Fruit fly (Drosophila melanogaster) whole organism, embryonic: ENCODE data around the gene CG9992.

Source experiments
- ATbp ChIP-seq: fragments of 200-800 bp; sonication (Bioruptor generic); optimal IDR thresholded peaks from 2 replicates; lab custom pipeline; 2017; ENCODE audit warnings: missing biosample characterization, mild to moderate bottlenecking, missing genetic modification characterization, missing genetic modification reagents
- Atf3 ChIP-seq: fragments of 200-800 bp; sonication (Bioruptor generic); optimal IDR thresholded peaks from 3 replicates; lab custom pipeline; 2016; ENCODE audit warnings: missing biosample characterization, missing genetic modification characterization
- CG11504 ChIP-seq: fragments of 200-800 bp; sonication (Bioruptor generic); optimal IDR thresholded peaks from 3 replicates; lab custom pipeline; 2019; ENCODE audit warnings: missing biosample characterization, mild to moderate bottlenecking, missing genetic modification characterization, moderate library complexity
- CG12155 ChIP-seq: fragments of 200-800 bp; sonication (Bioruptor generic); optimal IDR thresholded peaks from 3 replicates; lab custom pipeline; 2016; ENCODE audit warnings: missing biosample characterization, missing genetic modification characterization
- CG12236 ChIP-seq: fragments of 200-800 bp; sonication (Bioruptor generic); optimal IDR thresholded peaks from 2 replicates; lab custom pipeline; 2016; ENCODE audit warnings: missing biosample characterization, missing genetic modification characterization
- CG15269 ChIP-seq: fragments of 200-800 bp; sonication (Bioruptor generic); optimal IDR thresholded peaks from 2 replicates; lab custom pipeline; 2018; ENCODE audit warnings: missing biosample characterization, mild to moderate bottlenecking, missing genetic modification characterization, moderate library complexity
- CG15479 ChIP-seq: fragments of 200-800 bp; sonication (Bioruptor generic); optimal IDR thresholded peaks from 3 replicates; lab custom pipeline; 2019; ENCODE audit warnings: missing biosample characterization, mild to moderate bottlenecking, missing genetic modification characterization, moderate library complexity
- CG1602 ChIP-seq: fragments of 200-800 bp; sonication (Bioruptor generic); optimal IDR thresholded peaks from 3 replicates; lab custom pipeline; 2016; ENCODE audit warnings: missing biosample characterization, missing genetic modification characterization
- CG18476 ChIP-seq: fragments of 200-800 bp; sonication (Bioruptor generic); optimal IDR thresholded peaks from 2 replicates; lab custom pipeline; 2016; ENCODE audit warnings: missing biosample characterization, mild to moderate bottlenecking, missing genetic modification characterization
- CG2875 ChIP-seq: fragments of 200-800 bp; sonication (Bioruptor generic); optimal IDR thresholded peaks from 2 replicates; lab custom pipeline; 2017; ENCODE audit warnings: missing biosample characterization, mild to moderate bottlenecking, missing genetic modification characterization, missing genetic modification reagents
- CG30403 ChIP-seq: fragments of 200-800 bp; sonication (Bioruptor generic); optimal IDR thresholded peaks from 3 replicates; lab custom pipeline; 2016; ENCODE audit warnings: missing biosample characterization, missing genetic modification characterization
- CG31365 ChIP-seq: fragments of 200-800 bp; sonication (Bioruptor generic); optimal IDR thresholded peaks from 2 replicates; lab custom pipeline; 2018; ENCODE audit warnings: missing biosample characterization, mild to moderate bottlenecking, missing genetic modification characterization
- CG3163 ChIP-seq: fragments of 200-800 bp; sonication (Bioruptor generic); optimal IDR thresholded peaks from 3 replicates; lab custom pipeline; 2016; ENCODE audit warnings: missing biosample characterization, missing genetic modification characterization
- CG3995 ChIP-seq: fragments of 200-800 bp; sonication (Bioruptor generic); optimal IDR thresholded peaks from 3 replicates; lab custom pipeline; 2016; ENCODE audit warnings: missing biosample characterization, missing genetic modification characterization
- CG4360 ChIP-seq: fragments of 200-800 bp; sonication (Bioruptor generic); IDR thresholded peaks from 2 replicates; pipeline ENCODE4 v1.3.6; 2022; ENCODE audit warnings: missing biosample characterization, missing genetic modification characterization
- CG4424 ChIP-seq: fragments of 200-800 bp; sonication (Bioruptor generic); optimal IDR thresholded peaks from 3 replicates; lab custom pipeline; 2016; ENCODE audit warnings: missing biosample characterization, missing genetic modification characterization
- CG6654 ChIP-seq: fragments of 200-800 bp; sonication (Bioruptor generic); optimal IDR thresholded peaks from 2 replicates; lab custom pipeline; 2017; ENCODE audit warnings: missing biosample characterization, mild to moderate bottlenecking, missing genetic modification characterization
- CG6689 ChIP-seq: fragments of 200-800 bp; sonication (Bioruptor generic); IDR thresholded peaks from 2 replicates; pipeline ENCODE4 v1.3.6; 2022; ENCODE audit warnings: missing biosample characterization, missing genetic modification characterization
- CG6791 ChIP-seq: fragments of 200-800 bp; sonication (Bioruptor generic); IDR thresholded peaks from 3 replicates; pipeline ENCODE4 v1.3.6; 2022; ENCODE audit warnings: missing biosample characterization, missing genetic modification characterization; ENCODE audit not compliant: partially characterized antibody
- CG7745 ChIP-seq: fragments of 200-800 bp; sonication (Bioruptor generic); optimal IDR thresholded peaks from 2 replicates; lab custom pipeline; 2018; ENCODE audit warnings: missing biosample characterization, mild to moderate bottlenecking, missing genetic modification characterization, moderate library complexity
- CG9437 ChIP-seq: fragments of 200-800 bp; sonication (Bioruptor generic); optimal IDR thresholded peaks from 2 replicates; lab custom pipeline; 2018; ENCODE audit warnings: missing biosample characterization, mild to moderate bottlenecking, missing genetic modification characterization
- CG9727 ChIP-seq: fragments of 200-800 bp; sonication (Bioruptor generic); optimal IDR thresholded peaks from 3 replicates; lab custom pipeline; 2017; ENCODE audit warnings: missing biosample characterization, mild to moderate bottlenecking, missing genetic modification characterization
- CG9876 ChIP-seq: fragments of 200-800 bp; sonication (Bioruptor generic); optimal IDR thresholded peaks from 2 replicates; lab custom pipeline; 2016; ENCODE audit warnings: missing biosample characterization, missing genetic modification characterization
- Chrac-16 ChIP-seq: fragments of 200-800 bp; sonication (Bioruptor generic); optimal IDR thresholded peaks from 3 replicates; lab custom pipeline; 2016; ENCODE audit warnings: missing biosample characterization, missing genetic modification characterization
- D19A ChIP-seq: fragments of 200-800 bp; optimal IDR thresholded peaks from 3 replicates; lab custom pipeline; 2019; ENCODE audit warnings: missing biosample characterization, mild to moderate bottlenecking, missing genetic modification characterization, moderate library complexity
- Dip3 ChIP-seq: fragments of 200-800 bp; sonication (Bioruptor generic); optimal IDR thresholded peaks from 3 replicates; lab custom pipeline; 2016; ENCODE audit warnings: missing biosample characterization, missing genetic modification characterization
- Drgx ChIP-seq: fragments of 200-800 bp; sonication (Bioruptor generic); IDR thresholded peaks from 2 replicates; pipeline ENCODE4 v1.3.6; 2022; ENCODE audit warnings: missing biosample characterization, missing genetic modification characterization
- HLH4C ChIP-seq: fragments of 200-800 bp; sonication (Bioruptor generic); IDR thresholded peaks from 3 replicates; pipeline ENCODE4 v1.3.6; 2022; ENCODE audit warnings: missing biosample characterization, missing genetic modification characterization; ENCODE audit not compliant: partially characterized antibody
- Meics ChIP-seq: fragments of 200-800 bp; sonication (Bioruptor generic); optimal IDR thresholded peaks from 2 replicates; lab custom pipeline; 2017; ENCODE audit warnings: missing biosample characterization, mild to moderate bottlenecking, missing genetic modification characterization
- Poxn ChIP-seq: fragments of 200-800 bp; sonication (Bioruptor generic); IDR thresholded peaks from 2 replicates; pipeline ENCODE4 v1.3.6; 2022; ENCODE audit warnings: missing biosample characterization, missing genetic modification characterization
- Rfx ChIP-seq: fragments of 200-800 bp; sonication (Bioruptor generic); IDR thresholded peaks from 2 replicates; pipeline ENCODE4 v1.3.6; 2022; ENCODE audit warnings: missing biosample characterization, missing genetic modification characterization
- dati ChIP-seq: fragments of 200-800 bp; sonication (Bioruptor generic); IDR thresholded peaks from 2 replicates; pipeline ENCODE4 v1.3.6; 2022; ENCODE audit warnings: missing biosample characterization, missing genetic modification characterization
- ems ChIP-seq: fragments of 200-800 bp; sonication (Bioruptor generic); optimal IDR thresholded peaks from 3 replicates; lab custom pipeline; 2016; ENCODE audit warnings: missing biosample characterization, missing genetic modification characterization
- en ChIP-seq: fragments of 200-800 bp; sonication (Bioruptor generic); optimal IDR thresholded peaks from 2 replicates; lab custom pipeline; 2016; ENCODE audit warnings: missing biosample characterization, missing genetic modification characterization
- esg ChIP-seq: fragments of 200-800 bp; sonication (Bioruptor generic); conservative IDR thresholded peaks from 2 replicates; pipeline ENCODE4 v1.3.6; 2022; ENCODE audit warnings: missing biosample characterization, missing genetic modification characterization
- gce ChIP-seq: fragments of 200-800 bp; sonication (Bioruptor generic); IDR thresholded peaks from 3 replicates; pipeline ENCODE4 v1.3.6; 2022; ENCODE audit warnings: missing biosample characterization, missing genetic modification characterization
- gcm ChIP-seq: fragments of 200-800 bp; sonication (Bioruptor generic); optimal IDR thresholded peaks from 2 replicates; lab custom pipeline; 2019; ENCODE audit warnings: missing biosample characterization, mild to moderate bottlenecking, missing genetic modification characterization, moderate library complexity
- grau ChIP-seq: fragments of 200-800 bp; optimal IDR thresholded peaks from 3 replicates; lab custom pipeline; 2019; ENCODE audit warnings: missing biosample characterization, mild to moderate bottlenecking, missing genetic modification characterization, moderate library complexity
- her ChIP-seq: fragments of 200-800 bp; sonication (Bioruptor generic); optimal IDR thresholded peaks from 2 replicates; lab custom pipeline; 2016; ENCODE audit warnings: missing biosample characterization, missing genetic modification characterization
- lov ChIP-seq, 2 experiments: fragments of 200-800 bp in 1 of 2; fragments of >200 bp in 1 of 2; sonication (Bioruptor generic) in 1 of 2; IDR thresholded peaks in 1 of 2; optimal IDR thresholded peaks in 1 of 2; 2 replicates in 1 of 2; 3 replicates in 1 of 2; pipeline versions ENCODE4 v1.3.6 to Lab custom; 2017 to 2022; ENCODE audit warnings: missing biosample characterization in 1 of 2, missing genetic modification characterization in 1 of 2
- maf-S ChIP-seq: fragments of 200-800 bp; sonication (Bioruptor generic); optimal IDR thresholded peaks from 2 replicates; lab custom pipeline; 2016; ENCODE audit warnings: missing biosample characterization, missing genetic modification characterization
- org-1 ChIP-seq: fragments of 200-800 bp; sonication (Bioruptor generic); optimal IDR thresholded peaks from 2 replicates; lab custom pipeline; 2017; ENCODE audit warnings: missing biosample characterization, missing genetic modification characterization
- pan ChIP-seq, 4 experiments: fragments of >200 bp in 3 of 4; fragments of 200-800 bp in 1 of 4; sonication (Bioruptor generic) in 1 of 4; optimal IDR thresholded peaks in 3 of 4; IDR thresholded peaks in 1 of 4; 2 replicates each; pipeline versions ENCODE4 v1.3.6 to Lab custom; 2017 to 2022; ENCODE audit warnings: missing biosample characterization in 2 of 4, missing genetic modification characterization in 2 of 4, mixed read lengths in 1 of 4
- pho ChIP-seq: fragments of 200-800 bp; sonication (Bioruptor generic); optimal IDR thresholded peaks from 2 replicates; lab custom pipeline; 2016; ENCODE audit warnings: missing biosample characterization, missing genetic modification characterization
- pros ChIP-seq: fragments of 200-800 bp; sonication (Bioruptor generic); optimal IDR thresholded peaks from 3 replicates; lab custom pipeline; 2019; ENCODE audit warnings: missing biosample characterization, mild to moderate bottlenecking, missing genetic modification characterization, moderate library complexity
- seq ChIP-seq: fragments of 200-800 bp; sonication (Bioruptor generic); IDR thresholded peaks from 2 replicates; pipeline ENCODE4 v1.3.6; 2022; ENCODE audit warnings: missing biosample characterization, missing genetic modification characterization
- so ChIP-seq: fragments of 200-800 bp; sonication (Bioruptor generic); IDR thresholded peaks from 3 replicates; pipeline ENCODE4 v1.3.6; 2022; ENCODE audit warnings: missing biosample characterization, missing genetic modification characterization
- ssp ChIP-seq: fragments of 200-800 bp; sonication (Bioruptor generic); IDR thresholded peaks from 2 replicates; pipeline ENCODE4 v1.3.6; 2022; ENCODE audit warnings: missing biosample characterization, missing genetic modification characterization
- tx ChIP-seq: fragments of 200-800 bp; sonication (Bioruptor generic); optimal IDR thresholded peaks from 2 replicates; lab custom pipeline; 2016; ENCODE audit warnings: missing biosample characterization, missing genetic modification characterization
- zfh1 ChIP-seq: fragments of 200-800 bp; sonication (Bioruptor generic); IDR thresholded peaks from 3 replicates; pipeline ENCODE4 v1.3.6; 2022; ENCODE audit warnings: missing biosample characterization, missing genetic modification characterization

The CG9992 gene

DNA sequence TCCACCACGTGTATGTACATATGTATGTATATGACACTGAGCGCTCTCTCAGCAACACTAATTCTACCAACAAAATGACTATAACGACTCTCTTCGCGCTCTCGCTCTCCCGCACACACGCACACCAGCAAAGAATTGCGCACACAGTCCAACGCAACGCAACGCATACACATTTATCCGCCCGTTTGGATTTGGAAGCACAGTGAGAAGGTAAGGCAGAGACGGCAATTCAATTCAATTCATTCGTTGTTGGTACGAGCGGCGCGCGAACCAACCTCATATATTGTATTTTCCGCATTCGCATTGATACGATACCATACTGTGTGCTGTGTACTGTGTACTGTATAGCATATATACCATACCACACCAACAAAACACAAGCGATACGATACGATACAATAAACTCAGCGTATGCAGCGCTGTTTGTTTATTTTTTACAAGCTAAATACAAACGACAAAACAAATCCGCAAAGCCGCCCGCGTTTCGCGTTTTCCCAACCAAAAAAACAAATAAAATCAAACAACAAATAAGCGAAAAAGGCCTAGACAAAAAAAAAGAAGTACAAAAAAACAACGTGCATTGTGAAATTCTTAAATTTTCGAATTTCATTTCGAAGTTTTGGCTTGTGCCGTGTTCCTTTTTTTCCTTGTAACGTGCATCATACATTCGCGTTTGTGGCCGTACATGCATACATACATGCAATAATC is 51.1 kb downstream of the CG9992 start, which contains the start of the genes CG9921 and Dsp1 (continued):
- TF ChIP-seq CG4360 (GFP tag; lab: Robert Waterston, UW) (no peak), Meics (GFP tag; lab: Kevin White, UChicago) (no peak), dati (GFP tag; lab: Robert Waterston, UW) (no peak), tx (no peak), Atf3 (GFP tag; lab: Kevin White, UChicago) (no peak), CG15269 (tag; lab: Kevin White, UChicago) (peak; percentile 49), en (GFP tag; lab: Kevin White, UChicago) (no peak), zfh1 (GFP tag; lab: Robert Waterston, UW) (no peak), ssp (GFP tag; lab: Robert Waterston, UW) (no peak), CG6654 (no peak), CG1602 (GFP tag; lab: Kevin White, UChicago) (no peak), gcm (GFP tag; lab: Kevin White, UChicago) (no peak), CG3995 (GFP tag; lab: Kevin White, UChicago) (no peak), so (peak; percentile 15; the same call in 1 of the 3 replicates), ATbp (GFP tag; lab: Kevin White, UChicago) (no peak), CG18476 (GFP tag; lab: Kevin White, UChicago) (no peak), CG12236 (no peak), org-1 (GFP tag; lab: Kevin White, UChicago) (no peak), CG6791 (GFP tag; lab: Robert Waterston, UW) (no peak), Dip3 (no peak), CG11504 (tag; lab: Kevin White, UChicago) (no peak), esg (GFP tag; lab: Robert Waterston, UW) (no peak), ems (GFP tag; lab: Kevin White, UChicago) (no peak), gce (GFP tag; lab: Robert Waterston, UW) (no peak), Poxn (GFP tag; lab: Robert Waterston, UW) (no peak), CG6689 (GFP tag; lab: Robert Waterston, UW) (peak; percentile 17; the same call in 1 of the 2 replicates), CG4424 (no peak), HLH4C (GFP tag; lab: Robert Waterston, UW) (no peak), her (no peak), CG9727 (no peak), lov (optimal IDR thresholded peaks at IDR 0.05; lab: Kevin White, UChicago) (no peak), lov (GFP tag; IDR thresholded peaks at IDR 0.05; lab: Robert Waterston, UW) (no peak), CG15479 (GFP tag; lab: Kevin White, UChicago) (peak; percentile 95), pros (GFP tag; lab: Kevin White, UChicago) (no peak), pan (optimal IDR thresholded peaks at IDR 0.05; lab: Kevin White, UChicago) (no peak), pan (GFP tag; optimal IDR thresholded peaks at IDR 0.05 in 1 of 2, IDR thresholded peaks at IDR 0.05 in 1 of 2) (no peak), CG31365 (no peak), CG30403 (GFP tag; lab: Kevin White, UChicago) (no peak), D19A (tag; lab: Kevin White, UChicago) (no peak), pho (GFP tag; lab: Kevin White, UChicago) (no peak), CG7745 (tag; lab: Kevin White, UChicago) (no peak), CG3163 (GFP tag; lab: Kevin White, UChicago) (peak; percentile 73), seq (GFP tag; lab: Robert Waterston, UW) (no peak), CG9876 (GFP tag; lab: Kevin White, UChicago) (no peak), Drgx (GFP tag; lab: Robert Waterston, UW) (peak; percentile 8; the same call in 1 of the 2 replicates), CG12155 (no peak), maf-S (GFP tag; lab: Kevin White, UChicago) (no peak), grau (tag; lab: Kevin White, UChicago) (peak; percentile 13), Chrac-16 (GFP tag; lab: Kevin White, UChicago) (no peak), Rfx (GFP tag; lab: Robert Waterston, UW) (peak; percentile 32; the same call in 1 of the 2 replicates), CG9437 (GFP tag; lab: Kevin White, UChicago) (no peak), CG2875 (GFP tag; lab: Kevin White, UChicago) (no peak)
